Fruit fly (Drosophila melanogaster): ENCODE data around the gene Qsox4.
A peak's percentile ranks its signal among the peaks of the same experiment; 100 is the strongest.

Gene Qsox4

DNA sequence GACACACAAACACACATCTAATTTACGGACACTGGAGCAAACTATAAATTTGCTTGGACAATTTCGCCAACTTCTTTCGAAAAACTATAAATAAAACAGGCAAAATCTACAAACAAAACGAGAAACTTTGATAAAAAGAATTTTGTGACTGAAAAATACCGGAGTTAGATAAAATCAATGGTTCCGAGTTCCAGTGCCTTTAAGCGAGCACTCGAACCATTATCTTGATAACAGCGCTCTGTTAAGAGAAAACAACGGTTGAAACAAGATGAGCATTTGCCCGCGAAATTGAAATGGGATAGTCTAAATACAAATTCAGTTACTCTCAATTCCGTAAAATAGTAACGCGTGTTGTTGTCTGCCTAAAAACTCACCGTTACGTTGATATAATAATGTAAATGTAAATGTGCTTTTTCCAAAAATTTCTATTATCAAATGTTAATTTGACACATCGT is 8.0 kb upstream of the Qsox4 start, which contains the start of gene CG10254 (continued):
- TF ChIP-seq Usf (GFP tag; optimal IDR thresholded peaks at IDR 0.05) = no peak
- no peak for TF ChIP-seq CG4820 (GFP tag; optimal IDR thresholded peaks at IDR 0.05)
- no peak for TF ChIP-seq Mrtf (GFP tag; IDR thresholded peaks at IDR 0.05)
- no peak for TF ChIP-seq gem (tag; optimal IDR thresholded peaks at IDR 0.05)
- no peak for TF ChIP-seq Gug (GFP tag; IDR thresholded peaks at IDR 0.05)
- peak; percentile 7 for TF ChIP-seq Ets97D (GFP tag; optimal IDR thresholded peaks at IDR 0.05)
- no peak for TF ChIP-seq CG12942 (GFP tag; optimal IDR thresholded peaks at IDR 0.05)
- TF ChIP-seq CG10543 (GFP tag; optimal IDR thresholded peaks at IDR 0.05) = no peak
- no peak for TF ChIP-seq fru (optimal IDR thresholded peaks at IDR 0.05)
- no peak for TF ChIP-seq CG32532 (GFP tag; IDR thresholded peaks at IDR 0.05)
- no peak for TF ChIP-seq Dek (tag; optimal IDR thresholded peaks at IDR 0.05)
- TF ChIP-seq esg (GFP tag; conservative IDR thresholded peaks at IDR 0.05) = no peak
- TF ChIP-seq CG13287 (GFP tag; IDR thresholded peaks at IDR 0.05; ENCODE audit: partially characterized antibody) = peak; percentile 34; the same call in 1 of the 2 replicates
- no peak for TF ChIP-seq tio (GFP tag; optimal IDR thresholded peaks at IDR 0.05)
- no peak for TF ChIP-seq psq (GFP tag; optimal IDR thresholded peaks at IDR 0.05)
- TF ChIP-seq fd96Cb (tag; optimal IDR thresholded peaks at IDR 0.05) = no peak
- TF ChIP-seq CG8478 (optimal IDR thresholded peaks at IDR 0.05) = no peak
- no peak for TF ChIP-seq grau (tag; optimal IDR thresholded peaks at IDR 0.05)
- no peak for TF ChIP-seq CG4404 (GFP tag; IDR thresholded peaks at IDR 0.05)
- TF ChIP-seq CG3847 (GFP tag; IDR thresholded peaks at IDR 0.05) = no peak
- TF ChIP-seq ara (GFP tag; IDR thresholded peaks at IDR 0.05) = no peak
- no peak for TF ChIP-seq CG10209 (GFP tag; optimal IDR thresholded peaks at IDR 0.05)
- no peak for TF ChIP-seq CG2712 (tag; optimal IDR thresholded peaks at IDR 0.05)
- TF ChIP-seq Sry-β (GFP tag; optimal IDR thresholded peaks at IDR 0.05) = no peak
- no peak for TF ChIP-seq CG34376 (GFP tag; optimal IDR thresholded peaks at IDR 0.05)
- TF ChIP-seq pros (GFP tag; optimal IDR thresholded peaks at IDR 0.05) = no peak
- no peak for TF ChIP-seq HLHmδ (GFP tag; optimal IDR thresholded peaks at IDR 0.05)
- TF ChIP-seq her (GFP tag; optimal IDR thresholded peaks at IDR 0.05) = no peak
- no peak for TF ChIP-seq CkIIα-i1 (GFP tag; IDR thresholded peaks at IDR 0.05)
- no peak for TF ChIP-seq CG15269 (tag; optimal IDR thresholded peaks at IDR 0.05)
- TF ChIP-seq Mad (GFP tag; optimal IDR thresholded peaks at IDR 0.05) = no peak
- no peak for TF ChIP-seq dm (GFP tag; optimal IDR thresholded peaks at IDR 0.05)
- TF ChIP-seq CG3995 (GFP tag; optimal IDR thresholded peaks at IDR 0.05) = peak; percentile 50
- no peak for TF ChIP-seq Sox100B (GFP tag; optimal IDR thresholded peaks at IDR 0.05)
- TF ChIP-seq CG9609 (GFP tag; optimal IDR thresholded peaks at IDR 0.05) = no peak
- TF ChIP-seq pnt (GFP tag; optimal IDR thresholded peaks at IDR 0.05) = no peak
- TF ChIP-seq lab (GFP tag; optimal IDR thresholded peaks at IDR 0.05) = no peak
- no peak for TF ChIP-seq ranshi (GFP tag; IDR thresholded peaks at IDR 0.05)
- peak; percentile 33 for TF ChIP-seq CG7928 (GFP tag; optimal IDR thresholded peaks at IDR 0.05)
- TF ChIP-seq btn (GFP tag; optimal IDR thresholded peaks at IDR 0.05) = no peak
- TF ChIP-seq inv (GFP tag; IDR thresholded peaks at IDR 0.05; ENCODE audit: partially characterized antibody) = no peak
- TF ChIP-seq bigmax (GFP tag; optimal IDR thresholded peaks at IDR 0.05) = peak; percentile 55
- TF ChIP-seq NC2α (GFP tag; optimal IDR thresholded peaks at IDR 0.05) = no peak
- no peak for TF ChIP-seq CG13424 (tag; optimal IDR thresholded peaks at IDR 0.05)
- TF ChIP-seq Scr (GFP tag; IDR thresholded peaks at IDR 0.05; ENCODE audit: partially characterized antibody) = no peak
- TF ChIP-seq pho (GFP tag; optimal IDR thresholded peaks at IDR 0.05) = no peak
- TF ChIP-seq peb (GFP tag; IDR thresholded peaks at IDR 0.05) = no peak
- peak; percentile 38 for TF ChIP-seq stwl (tag; optimal IDR thresholded peaks at IDR 0.05)
- TF ChIP-seq ken (GFP tag; IDR thresholded peaks at IDR 0.05) = no peak
- no peak for TF ChIP-seq CG17612 (GFP tag; IDR thresholded peaks at IDR 0.05)
- TF ChIP-seq CG4360 (GFP tag; IDR thresholded peaks at IDR 0.05) = no peak
- TF ChIP-seq CG2202 (tag; optimal IDR thresholded peaks at IDR 0.05) = no peak
- TF ChIP-seq ERR (GFP tag; optimal IDR thresholded peaks at IDR 0.05) = no peak

All from whole organism, embryonic.